Fruit fly (Drosophila melanogaster) whole organism, pupa: ENCODE results near the gene CG32832.

ENCODE experiments used
- CG12605 ChIP-seq: fragments of 200-800 bp; sonication (Bioruptor generic); IDR thresholded peaks from 2 replicates; pipeline ENCODE4 v1.3.6; 2022; ENCODE audit warnings: missing biosample characterization, missing genetic modification characterization
- CG13204 ChIP-seq: fragments of 200-800 bp; sonication (Bioruptor generic); optimal IDR thresholded peaks from 2 replicates; lab custom pipeline; 2018; ENCODE audit warnings: missing biosample characterization, mild to moderate bottlenecking, missing genetic modification characterization, moderate library complexity
- CG14655 ChIP-seq: fragments of 200-800 bp; sonication (Bioruptor generic); optimal IDR thresholded peaks from 3 replicates; lab custom pipeline; 2017; ENCODE audit warnings: mild to moderate bottlenecking, missing biosample characterization, missing genetic modification reagents, missing genetic modification characterization
- CG17806 ChIP-seq: fragments of 200-800 bp; sonication (Bioruptor generic); optimal IDR thresholded peaks from 2 replicates; lab custom pipeline; 2018; ENCODE audit warnings: missing biosample characterization, mild to moderate bottlenecking, missing genetic modification characterization, moderate library complexity
- CG32121 ChIP-seq: fragments of 200-800 bp; sonication (Bioruptor generic); IDR thresholded peaks from 2 replicates; pipeline ENCODE4 v1.3.6; 2022; ENCODE audit warnings: missing biosample characterization, missing genetic modification characterization
- CG34367 ChIP-seq: fragments of 200-800 bp; sonication (Bioruptor generic); optimal IDR thresholded peaks from 2 replicates; lab custom pipeline; 2018; ENCODE audit warnings: missing biosample characterization, mild to moderate bottlenecking, missing genetic modification characterization
- CG4496 ChIP-seq: fragments of 200-800 bp; sonication (Bioruptor generic); IDR thresholded peaks from 3 replicates; pipeline ENCODE4 v1.3.6; 2022; ENCODE audit warnings: missing biosample characterization, missing genetic modification characterization
- CG8159 ChIP-seq: fragments of 200-800 bp; sonication (Bioruptor generic); optimal IDR thresholded peaks from 3 replicates; lab custom pipeline; 2018; ENCODE audit warnings: missing biosample characterization, mild to moderate bottlenecking, missing genetic modification characterization, moderate library complexity
- CG9948 ChIP-seq: fragments of 200-800 bp; sonication (Bioruptor generic); optimal IDR thresholded peaks from 2 replicates; lab custom pipeline; 2018; ENCODE audit warnings: missing biosample characterization, mild to moderate bottlenecking, missing genetic modification characterization, moderate library complexity
- D1 ChIP-seq: fragments of 200-800 bp; sonication (Bioruptor generic); optimal IDR thresholded peaks from 2 replicates; lab custom pipeline; 2018; ENCODE audit warnings: missing biosample characterization, mild to moderate bottlenecking, missing genetic modification characterization, moderate library complexity
- Snoo ChIP-seq: fragments of 200-800 bp; sonication (Bioruptor generic); optimal IDR thresholded peaks from 3 replicates; lab custom pipeline; 2017; ENCODE audit warnings: missing biosample characterization, mild to moderate bottlenecking, missing genetic modification characterization, inconsistent platforms
- fd96Ca ChIP-seq: fragments of 200-800 bp; sonication (Bioruptor generic); IDR thresholded peaks from 3 replicates; pipeline ENCODE4 v1.3.6; 2022; ENCODE audit warnings: missing biosample characterization, missing genetic modification characterization
- gl ChIP-seq: fragments of 200-800 bp; sonication (Bioruptor generic); optimal IDR thresholded peaks from 2 replicates; lab custom pipeline; 2018; ENCODE audit warnings: missing biosample characterization, mild to moderate bottlenecking, missing genetic modification characterization
- rn ChIP-seq: fragments of 200-800 bp; sonication (Bioruptor generic); IDR thresholded peaks from 2 replicates; pipeline ENCODE4 v1.3.6; 2022; ENCODE audit warnings: missing biosample characterization, missing genetic modification characterization

DNA sequence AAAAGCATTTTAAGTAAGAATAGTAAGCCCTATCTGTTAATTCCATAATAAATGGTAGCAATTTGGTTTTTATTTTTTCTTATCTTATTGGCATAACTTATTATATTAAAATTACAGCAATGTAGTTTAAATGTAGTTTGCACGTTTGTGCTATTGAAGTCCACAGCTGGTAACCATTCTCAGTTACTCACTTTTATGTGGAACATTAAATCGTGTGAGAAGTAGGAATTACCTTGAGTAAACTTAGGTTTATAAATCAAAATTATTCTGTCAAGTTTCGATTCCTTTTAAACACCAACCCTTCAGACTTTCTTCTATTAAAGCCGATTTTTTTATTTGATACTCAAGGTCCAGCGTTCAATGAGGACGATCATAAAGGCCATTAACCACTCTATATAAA lies 10.5 kb upstream of the CG32832 start, which contains the start of gene CG42556:
- TF ChIP-seq gl (tag; lab: Kevin White, UChicago) (no peak), fd96Ca (GFP tag; lab: Robert Waterston, UW) (no peak), CG8159 (tag; lab: Kevin White, UChicago) (no peak), CG13204 (GFP tag; lab: Kevin White, UChicago) (no peak), CG14655 (no peak), CG32121 (no peak), CG4496 (GFP tag; lab: Robert Waterston, UW) (no peak), rn (GFP tag; lab: Robert Waterston, UW) (no peak), D1 (tag; lab: Kevin White, UChicago) (no peak), Snoo (tag; lab: Kevin White, UChicago) (no peak), CG17806 (no peak), CG34367 (tag; lab: Kevin White, UChicago) (no peak), CG12605 (no peak), CG9948 (tag; lab: Kevin White, UChicago) (no peak)
